Worm (Caenorhabditis elegans) whole organism, L3 larva: ENCODE data around the gene Y32F6B.9.

Experiments
- tbx-2 ChIP-seq: sonication (generic microtip); optimal IDR thresholded peaks from 2 replicates; lab custom pipeline; 2016; ENCODE audit warnings: mild to moderate bottlenecking, missing genetic modification characterization, missing compliant biosample characterization
- ztf-4 ChIP-seq: fragments of 150-350 bp; optimal IDR thresholded peaks from 2 replicates; lab custom pipeline; 2014; ENCODE audit warnings: missing biosample characterization, missing genetic modification characterization

ce11 chrV:10503893-10504292, 25.4 kb downstream of the Y32F6B.9 start, which contains the start of gene C35A5.10:
- TF ChIP-seq ztf-4 (tag; lab: Kevin White, UChicago) (no peak), tbx-2 (no peak)
